Fruit fly (Drosophila melanogaster) whole organism, embryonic: ENCODE results near the gene CG14212.

Source experiments
- Asciz ChIP-seq: fragments of 200-800 bp; sonication (Bioruptor generic); optimal IDR thresholded peaks from 2 replicates; lab custom pipeline; 2017; ENCODE audit warnings: missing biosample characterization, mild to moderate bottlenecking, missing genetic modification characterization, missing genetic modification reagents
- Atf-2 ChIP-seq: fragments of 200-800 bp; sonication (Bioruptor generic); optimal IDR thresholded peaks from 2 replicates; lab custom pipeline; 2016; ENCODE audit warnings: missing biosample characterization, missing genetic modification characterization
- Bdp1 ChIP-seq: fragments of 200-800 bp; sonication (Bioruptor generic); optimal IDR thresholded peaks from 3 replicates; lab custom pipeline; 2016; ENCODE audit warnings: missing biosample characterization, missing genetic modification characterization
- Bteb2 ChIP-seq: fragments of 200-800 bp; sonication (Bioruptor generic); optimal IDR thresholded peaks from 2 replicates; lab custom pipeline; 2016; ENCODE audit warnings: missing biosample characterization, missing genetic modification characterization
- CG10209 ChIP-seq: fragments of 200-800 bp; sonication (Bioruptor generic); optimal IDR thresholded peaks from 3 replicates; lab custom pipeline; 2017; ENCODE audit warnings: missing biosample characterization, mild to moderate bottlenecking, missing genetic modification characterization, missing genetic modification reagents
- CG11504 ChIP-seq: fragments of 200-800 bp; sonication (Bioruptor generic); optimal IDR thresholded peaks from 3 replicates; lab custom pipeline; 2019; ENCODE audit warnings: missing biosample characterization, mild to moderate bottlenecking, missing genetic modification characterization, moderate library complexity
- CG12104 ChIP-seq: fragments of 200-800 bp; sonication (Bioruptor generic); optimal IDR thresholded peaks from 3 replicates; lab custom pipeline; 2016; ENCODE audit warnings: missing biosample characterization, missing genetic modification characterization
- CG12155 ChIP-seq: fragments of 200-800 bp; sonication (Bioruptor generic); optimal IDR thresholded peaks from 3 replicates; lab custom pipeline; 2016; ENCODE audit warnings: missing biosample characterization, missing genetic modification characterization
- CG13424 ChIP-seq: fragments of 200-800 bp; sonication (Bioruptor generic); optimal IDR thresholded peaks from 2 replicates; lab custom pipeline; 2019; ENCODE audit warnings: missing biosample characterization, mild to moderate bottlenecking, missing genetic modification characterization, moderate library complexity
- CG13624 ChIP-seq: fragments of 200-800 bp; sonication (Bioruptor generic); optimal IDR thresholded peaks from 2 replicates; lab custom pipeline; 2016; ENCODE audit warnings: missing biosample characterization, missing genetic modification characterization
- CG17361 ChIP-seq: fragments of 200-800 bp; sonication (Bioruptor generic); IDR thresholded peaks from 3 replicates; pipeline ENCODE4 v1.3.6; 2022; ENCODE audit warnings: missing biosample characterization, missing genetic modification characterization
- CG17385 ChIP-seq: fragments of 200-800 bp; sonication (Bioruptor generic); optimal IDR thresholded peaks from 3 replicates; lab custom pipeline; 2018; ENCODE audit warnings: missing biosample characterization, mild to moderate bottlenecking, missing genetic modification characterization
- CG17612 ChIP-seq: fragments of 200-800 bp; sonication (Bioruptor generic); IDR thresholded peaks from 2 replicates; pipeline ENCODE4 v1.3.6; 2022; ENCODE audit warnings: missing biosample characterization, missing genetic modification characterization
- CG17802 ChIP-seq: fragments of 200-800 bp; sonication (Bioruptor generic); optimal IDR thresholded peaks from 2 replicates; lab custom pipeline; 2018; ENCODE audit warnings: missing biosample characterization, mild to moderate bottlenecking, missing genetic modification characterization, moderate library complexity
- CG17829 ChIP-seq: fragments of 200-800 bp; optimal IDR thresholded peaks from 2 replicates; lab custom pipeline; 2019; ENCODE audit warnings: missing biosample characterization, mild to moderate bottlenecking, missing genetic modification characterization, moderate library complexity
- CG18764 ChIP-seq: fragments of 200-800 bp; sonication (Bioruptor generic); optimal IDR thresholded peaks from 3 replicates; lab custom pipeline; 2016; ENCODE audit warnings: missing biosample characterization, missing genetic modification characterization
- CG32767 ChIP-seq: fragments of 200-800 bp; sonication (Bioruptor generic); IDR thresholded peaks from 2 replicates; pipeline ENCODE4 v1.3.6; 2022; ENCODE audit warnings: missing biosample characterization, missing genetic modification characterization
- CG4282 ChIP-seq: fragments of 200-800 bp; sonication (Bioruptor generic); optimal IDR thresholded peaks from 2 replicates; lab custom pipeline; 2016; ENCODE audit warnings: missing biosample characterization, missing genetic modification characterization
- CG4820 ChIP-seq: fragments of 200-800 bp; sonication (Bioruptor generic); optimal IDR thresholded peaks from 3 replicates; lab custom pipeline; 2016; ENCODE audit warnings: missing biosample characterization, missing genetic modification characterization
- CG7987 ChIP-seq: fragments of 200-800 bp; sonication (Bioruptor generic); optimal IDR thresholded peaks from 2 replicates; lab custom pipeline; 2018; ENCODE audit warnings: missing biosample characterization, mild to moderate bottlenecking, missing genetic modification characterization, moderate library complexity
- CG9215 ChIP-seq: fragments of 200-800 bp; sonication (Bioruptor generic); IDR thresholded peaks from 2 replicates; pipeline ENCODE4 v1.3.6; 2022; ENCODE audit warnings: missing biosample characterization, missing genetic modification characterization
- CHES-1-like ChIP-seq: fragments of 200-800 bp; sonication (Bioruptor generic); optimal IDR thresholded peaks from 2 replicates; lab custom pipeline; 2016; ENCODE audit warnings: missing biosample characterization, missing genetic modification characterization
- Deaf1 ChIP-seq: fragments of 200-800 bp; optimal IDR thresholded peaks from 3 replicates; lab custom pipeline; 2019; ENCODE audit warnings: missing biosample characterization, mild to moderate bottlenecking, missing genetic modification characterization, moderate library complexity
- Max ChIP-seq: fragments of 200-800 bp; sonication (Bioruptor generic); optimal IDR thresholded peaks from 2 replicates; lab custom pipeline; 2016; ENCODE audit warnings: missing biosample characterization, mild to moderate bottlenecking, missing genetic modification characterization
- Nf-YA ChIP-seq: fragments of 200-800 bp; sonication (Bioruptor generic); IDR thresholded peaks from 2 replicates; pipeline ENCODE4 v1.3.6; 2022; ENCODE audit warnings: missing biosample characterization, missing genetic modification characterization
- Oli ChIP-seq: fragments of 200-800 bp; sonication (Bioruptor generic); optimal IDR thresholded peaks from 2 replicates; lab custom pipeline; 2018; ENCODE audit warnings: missing biosample characterization, mild to moderate bottlenecking, missing genetic modification characterization, moderate library complexity
- PHDP ChIP-seq: fragments of 200-800 bp; sonication (Bioruptor generic); optimal IDR thresholded peaks from 3 replicates; lab custom pipeline; 2018; ENCODE audit warnings: missing biosample characterization, mild to moderate bottlenecking, missing genetic modification characterization, moderate library complexity
- Rfx ChIP-seq: fragments of 200-800 bp; sonication (Bioruptor generic); IDR thresholded peaks from 2 replicates; pipeline ENCODE4 v1.3.6; 2022; ENCODE audit warnings: missing biosample characterization, missing genetic modification characterization
- Rx ChIP-seq: fragments of 200-800 bp; sonication (Bioruptor generic); IDR thresholded peaks from 2 replicates; pipeline ENCODE4 v1.3.6; 2022; ENCODE audit warnings: missing biosample characterization, missing genetic modification characterization
- Scr ChIP-seq: fragments of 200-800 bp; sonication (Bioruptor generic); IDR thresholded peaks from 2 replicates; pipeline ENCODE4 v1.3.6; 2022; ENCODE audit warnings: missing biosample characterization, missing genetic modification characterization; ENCODE audit not compliant: partially characterized antibody
- Sox100B ChIP-seq: fragments of 200-800 bp; sonication (Bioruptor generic); optimal IDR thresholded peaks from 3 replicates; lab custom pipeline; 2018; ENCODE audit warnings: missing biosample characterization, mild to moderate bottlenecking, missing genetic modification characterization
- YL-1 ChIP-seq: fragments of 200-800 bp; sonication (Bioruptor generic); optimal IDR thresholded peaks from 3 replicates; lab custom pipeline; 2017; ENCODE audit warnings: missing biosample characterization, mild to moderate bottlenecking, missing genetic modification characterization
- bbx ChIP-seq: fragments of 200-800 bp; sonication (Bioruptor generic); IDR thresholded peaks from 2 replicates; pipeline ENCODE4 v1.3.6; 2022; ENCODE audit warnings: missing biosample characterization, missing genetic modification characterization; ENCODE audit not compliant: partially characterized antibody
- bsh ChIP-seq, 2 experiments: fragments of 200-800 bp; sonication (Bioruptor generic); optimal IDR thresholded peaks; 2 replicates each; lab custom pipeline; 2017 to 2018; ENCODE audit warnings: mild to moderate bottlenecking in 2 of 2, missing biosample characterization in 2 of 2, missing genetic modification characterization in 2 of 2, moderate library complexity in 1 of 2
- chinmo ChIP-seq: fragments of 200-800 bp; sonication (Bioruptor generic); IDR thresholded peaks from 4 replicates; pipeline ENCODE4 v1.3.6; 2022; ENCODE audit warnings: missing biosample characterization, missing genetic modification characterization; ENCODE audit not compliant: partially characterized antibody
- crp ChIP-seq, 2 experiments: fragments of 200-800 bp; sonication (Bioruptor generic); optimal IDR thresholded peaks; 2 replicates in 1 of 2; 3 replicates in 1 of 2; lab custom pipeline; 2017; ENCODE audit warnings: missing biosample characterization in 2 of 2, missing genetic modification characterization in 2 of 2, mild to moderate bottlenecking in 1 of 2, moderate library complexity in 1 of 2
- ewg ChIP-seq: fragments of 200-800 bp; sonication (Bioruptor generic); optimal IDR thresholded peaks from 3 replicates; lab custom pipeline; 2017; ENCODE audit warnings: mild to moderate bottlenecking, missing biosample characterization, missing genetic modification reagents, missing genetic modification characterization
- fd102C ChIP-seq: fragments of 200-800 bp; sonication (Bioruptor generic); optimal IDR thresholded peaks from 2 replicates; lab custom pipeline; 2018; ENCODE audit warnings: missing biosample characterization, mild to moderate bottlenecking, missing genetic modification characterization, moderate library complexity
- fru ChIP-seq: fragments of >200 bp; optimal IDR thresholded peaks from 2 replicates; lab custom pipeline; 2017
- ftz-f1 ChIP-seq: fragments of 200-800 bp; sonication (Bioruptor generic); optimal IDR thresholded peaks from 2 replicates; lab custom pipeline; 2016; ENCODE audit warnings: missing biosample characterization, missing genetic modification characterization
- gem ChIP-seq: fragments of 200-800 bp; sonication (Bioruptor generic); optimal IDR thresholded peaks from 2 replicates; lab custom pipeline; 2019; ENCODE audit warnings: missing biosample characterization, mild to moderate bottlenecking, missing genetic modification characterization, moderate library complexity
- lmd ChIP-seq: fragments of 200-800 bp; sonication (Bioruptor generic); IDR thresholded peaks from 2 replicates; pipeline ENCODE4 v1.3.6; 2022; ENCODE audit warnings: missing biosample characterization, missing genetic modification characterization
- mirr ChIP-seq: fragments of 200-800 bp; sonication (Bioruptor generic); optimal IDR thresholded peaks from 3 replicates; lab custom pipeline; 2018; ENCODE audit warnings: missing biosample characterization, mild to moderate bottlenecking, missing genetic modification characterization
- nom ChIP-seq: fragments of 200-800 bp; sonication (Bioruptor generic); optimal IDR thresholded peaks from 2 replicates; lab custom pipeline; 2017; ENCODE audit warnings: missing biosample characterization, missing genetic modification characterization, mild to moderate bottlenecking, moderate library complexity, missing genetic modification reagents
- p53 ChIP-seq: fragments of 200-800 bp; sonication (Bioruptor generic); optimal IDR thresholded peaks from 2 replicates; lab custom pipeline; 2016; ENCODE audit warnings: missing biosample characterization, missing genetic modification characterization
- pb ChIP-seq: fragments of 200-800 bp; sonication (Bioruptor generic); optimal IDR thresholded peaks from 3 replicates; lab custom pipeline; 2016; ENCODE audit warnings: missing biosample characterization, missing genetic modification characterization
- slp2 ChIP-seq: fragments of 200-800 bp; sonication (Bioruptor generic); optimal IDR thresholded peaks from 2 replicates; lab custom pipeline; 2016; ENCODE audit warnings: missing biosample characterization, missing genetic modification characterization
- sr ChIP-seq: fragments of 200-800 bp; sonication (Bioruptor generic); IDR thresholded peaks from 3 replicates; pipeline ENCODE4 v1.3.6; 2022; ENCODE audit warnings: missing biosample characterization, missing genetic modification characterization
- trem ChIP-seq: fragments of 200-800 bp; optimal IDR thresholded peaks from 3 replicates; lab custom pipeline; 2019; ENCODE audit warnings: missing biosample characterization, mild to moderate bottlenecking, missing genetic modification characterization, moderate library complexity
- twi ChIP-seq: fragments of 200-800 bp; optimal IDR thresholded peaks from 2 replicates; lab custom pipeline; 2019; ENCODE audit warnings: missing biosample characterization, mild to moderate bottlenecking, missing genetic modification characterization, moderate library complexity
- vvl ChIP-seq: fragments of 200-800 bp; sonication (Bioruptor generic); IDR thresholded peaks from 2 replicates; pipeline ENCODE4 v1.3.6; 2022; ENCODE audit warnings: missing biosample characterization, missing genetic modification characterization
- zen2 ChIP-seq: fragments of 200-800 bp; sonication (Bioruptor generic); IDR thresholded peaks from 3 replicates; pipeline ENCODE4 v1.3.6; 2022; ENCODE audit warnings: missing biosample characterization, missing genetic modification characterization; ENCODE audit not compliant: partially characterized antibody

Gene CG14212

DNA sequence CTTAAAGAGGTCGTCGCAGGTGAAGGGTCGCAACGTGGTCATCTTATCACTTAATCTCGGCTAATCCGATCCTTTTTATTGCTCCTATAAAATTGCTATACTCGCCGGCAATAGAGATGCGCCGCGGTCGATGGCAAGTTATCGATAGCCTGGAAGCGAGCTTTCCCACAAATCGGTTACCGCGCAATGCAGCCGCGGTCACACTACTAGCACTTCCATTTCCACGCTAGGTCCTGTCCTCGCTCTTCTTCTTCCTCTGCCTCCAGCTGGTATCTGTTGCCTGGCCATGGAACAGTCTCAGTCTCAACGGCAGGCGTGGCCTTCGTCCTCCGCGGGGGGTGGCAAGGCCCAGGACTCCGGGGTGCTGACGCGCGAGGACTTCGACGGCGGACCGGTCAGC is 2.6 kb upstream of the CG14212 start, which contains the start of the genes Naa20A and MKP-4 (continued):
- TF ChIP-seq vvl (GFP tag; lab: Robert Waterston, UW) (no peak), Nf-YA (GFP tag; lab: Robert Waterston, UW) (no peak), Asciz (GFP tag; lab: Kevin White, UChicago) (no peak), CG17361 (GFP tag; lab: Robert Waterston, UW) (no peak), Rfx (GFP tag; lab: Robert Waterston, UW) (no peak), gem (no peak), bsh (GFP tag; optimal IDR thresholded peaks at IDR 0.05; lab: Kevin White, UChicago) (no peak), CG9215 (GFP tag; lab: Robert Waterston, UW) (no peak), CG13624 (GFP tag; lab: Kevin White, UChicago) (peak; percentile 31), CHES-1-like (GFP tag; lab: Kevin White, UChicago) (no peak), CG10209 (GFP tag; lab: Kevin White, UChicago) (no peak), Atf-2 (GFP tag; lab: Kevin White, UChicago) (no peak), lmd (GFP tag; lab: Robert Waterston, UW) (no peak), CG17802 (peak; percentile 96), Sox100B (no peak), Max (no peak), Bdp1 (GFP tag; lab: Kevin White, UChicago) (no peak), CG11504 (no peak), trem (tag; lab: Kevin White, UChicago) (peak; percentile 26), CG17612 (GFP tag; lab: Robert Waterston, UW) (no peak), pb (GFP tag; lab: Kevin White, UChicago) (no peak), slp2 (GFP tag; lab: Kevin White, UChicago) (no peak), Bteb2 (GFP tag; lab: Kevin White, UChicago) (no peak), Oli (tag; lab: Kevin White, UChicago) (no peak), bbx (GFP tag; lab: Robert Waterston, UW) (peak; percentile 76), fd102C (no peak), fru (no peak), CG13424 (no peak), CG4282 (no peak), CG18764 (GFP tag; lab: Kevin White, UChicago) (no peak), Deaf1 (tag; lab: Kevin White, UChicago) (no peak), mirr (GFP tag; lab: Kevin White, UChicago) (no peak), CG7987 (GFP tag; lab: Kevin White, UChicago) (no peak), CG17829 (tag; lab: Kevin White, UChicago) (peak; percentile 5), PHDP (tag; lab: Kevin White, UChicago) (no peak), Rx (GFP tag; lab: Robert Waterston, UW) (no peak), CG12155 (GFP tag; lab: Kevin White, UChicago) (no peak)

DNA sequence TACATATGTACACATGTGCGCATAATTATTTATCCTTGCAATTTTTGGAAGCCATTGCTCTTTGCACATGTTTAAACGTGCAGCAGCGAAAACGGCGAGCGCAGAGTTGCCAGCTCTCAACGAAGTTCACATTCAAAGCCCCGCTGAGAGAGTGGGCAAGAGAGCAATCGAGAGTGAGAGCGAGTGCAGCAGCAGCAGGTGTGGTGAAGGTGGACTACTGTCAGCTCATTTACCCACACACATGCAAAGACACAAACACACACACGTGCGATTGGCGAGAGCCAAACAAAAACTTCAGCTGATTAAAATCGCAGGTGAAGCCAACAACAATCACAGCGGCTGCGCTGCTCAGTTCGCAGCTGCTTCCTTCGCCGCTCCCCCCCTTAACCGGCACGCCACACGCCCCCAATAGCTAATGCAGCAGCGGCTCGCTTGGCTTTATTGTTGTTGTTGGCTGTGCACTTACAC is 5.9 kb downstream of the CG14212 start:
- no peak for TF ChIP-seq CG32767
- peak; percentile 62 for TF ChIP-seq nom (GFP tag; lab: Kevin White, UChicago)
- TF ChIP-seq ftz-f1: peak; percentile 25
- TF ChIP-seq CG9215 (GFP tag; lab: Robert Waterston, UW): peak; percentile 78
- TF ChIP-seq ewg (GFP tag; lab: Kevin White, UChicago): peak; percentile 47
- peak in 1 of 2 experiments; percentile 51 for TF ChIP-seq crp (GFP tag; optimal IDR thresholded peaks at IDR 0.05; lab: Kevin White, UChicago)
- no peak for TF ChIP-seq CG4820 (GFP tag; lab: Kevin White, UChicago)
- TF ChIP-seq chinmo: peak; percentile 98
- TF ChIP-seq zen2 (GFP tag; lab: Robert Waterston, UW): peak; percentile 53; the same call in 2 of the 3 replicates
- no peak; the same call in 2 of the 3 replicates for TF ChIP-seq sr
- peak; percentile 4 for TF ChIP-seq twi (tag; lab: Kevin White, UChicago)
- TF ChIP-seq YL-1 (GFP tag; lab: Kevin White, UChicago): peak; percentile 44
- no peak for TF ChIP-seq CG12104
- TF ChIP-seq CG17385: peak; percentile 29
- TF ChIP-seq p53 (GFP tag; lab: Kevin White, UChicago): peak; percentile 98
- peak; percentile 14; the same call in 1 of the 2 replicates for TF ChIP-seq Scr
